Worm (Caenorhabditis elegans) whole organism, late embryonic: Measurements from ENCODE around the gene clc-18.

ENCODE experiments used
- T23F11.4 ChIP-seq: fragments of 200-800 bp; sonication (Bioruptor generic); optimal IDR thresholded peaks from 2 replicates; lab custom pipeline; 2018; ENCODE audit warnings: mild to moderate bottlenecking, missing genetic modification characterization, missing compliant biosample characterization
- ama-1 ChIP-seq: fragments of 150-350 bp; optimal IDR thresholded peaks from 2 replicates; lab custom pipeline; 2014
- ceh-14 ChIP-seq: sonication (generic microtip); optimal IDR thresholded peaks from 2 replicates; lab custom pipeline; 2016; ENCODE audit warnings: missing genotype, missing genetic modification characterization, missing compliant biosample characterization
- ceh-30 ChIP-seq: fragments of 150-350 bp; optimal IDR thresholded peaks from 2 replicates; lab custom pipeline; 2014; ENCODE audit warnings: missing biosample characterization, missing genetic modification characterization
- ceh-6 ChIP-seq: fragments of 200-800 bp; sonication (Bioruptor generic); optimal IDR thresholded peaks from 2 replicates; lab custom pipeline; 2018; ENCODE audit warnings: mild to moderate bottlenecking, missing genetic modification characterization, missing compliant biosample characterization
- elt-2 ChIP-seq: sonication (generic microtip); optimal IDR thresholded peaks from 2 replicates; lab custom pipeline; 2016; ENCODE audit warnings: missing genetic modification reagents, missing genetic modification characterization, missing compliant biosample characterization
- nfya-1 ChIP-seq: sonication (generic microtip); optimal IDR thresholded peaks from 2 replicates; lab custom pipeline; 2017; ENCODE audit warnings: missing genetic modification characterization, mild to moderate bottlenecking, missing compliant biosample characterization, antibody characterized with exemption, moderate library complexity
- nhr-11 ChIP-seq: fragments of 150-350 bp; optimal IDR thresholded peaks from 2 replicates; lab custom pipeline; 2014; ENCODE audit warnings: missing biosample characterization, missing genetic modification characterization
- pag-3 ChIP-seq: sonication (generic microtip); optimal IDR thresholded peaks from 2 replicates; lab custom pipeline; 2016; ENCODE audit warnings: missing compliant biosample characterization, missing genetic modification characterization, borderline replicate concordance
- pax-1 ChIP-seq: fragments of 150-350 bp; optimal IDR thresholded peaks from 2 replicates; lab custom pipeline; 2014; ENCODE audit warnings: missing biosample characterization, missing genetic modification characterization
- pha-4 ChIP-seq: fragments of 150-350 bp; optimal IDR thresholded peaks from 2 replicates; lab custom pipeline; 2018; ENCODE audit warnings: missing biosample characterization, missing genetic modification reagents, missing genetic modification characterization
- syd-9 ChIP-seq: sonication (generic microtip); optimal IDR thresholded peaks from 2 replicates; lab custom pipeline; 2016; ENCODE audit warnings: mild to moderate bottlenecking, missing genetic modification characterization, moderate library complexity, missing compliant biosample characterization
- zip-5 ChIP-seq: sonication (generic microtip); optimal IDR thresholded peaks from 2 replicates; lab custom pipeline; 2016; ENCODE audit warnings: missing genetic modification characterization, missing compliant biosample characterization

- TF ChIP-seq pax-1 (no peak), ama-1 (lab: Kevin White, UChicago) (no peak), zip-5 (tag; lab: Kevin White, UChicago) (no peak), ceh-14 (tag; lab: Kevin White, UChicago) (no peak), elt-2 (tag; lab: Kevin White, UChicago) (no peak), pag-3 (no peak), nfya-1 (tag; lab: Kevin White, UChicago) (no peak), ceh-6 (GFP tag; lab: Kevin White, UChicago) (no peak), T23F11.4 (no peak), nhr-11 (tag; lab: Kevin White, UChicago) (no peak), pha-4 (tag; lab: Kevin White, UChicago) (no peak), ceh-30 (tag; lab: Kevin White, UChicago) (no peak), syd-9 (tag; lab: Kevin White, UChicago) (no peak)
Measured at ce11 chrV:4131471-4131939, 21.7 kb upstream of the clc-18 start, which contains the start of gene nhr-57.
